Fruit fly (Drosophila melanogaster) whole organism, adult: Measurements from ENCODE around the gene CG34461.

Experiments used
- CG11617 ChIP-seq: fragments of 200-800 bp; sonication (Bioruptor generic); optimal IDR thresholded peaks from 2 replicates; lab custom pipeline; 2017; ENCODE audit warnings: mild to moderate bottlenecking, missing biosample characterization, missing genetic modification reagents, missing genetic modification characterization
- CG12768 ChIP-seq: fragments of 200-800 bp; sonication (Bioruptor generic); optimal IDR thresholded peaks from 2 replicates; lab custom pipeline; 2017; ENCODE audit warnings: missing biosample characterization, missing genetic modification characterization, mild to moderate bottlenecking, moderate library complexity, missing genetic modification reagents
- CG5204 ChIP-seq: fragments of 200-800 bp; sonication (Bioruptor generic); optimal IDR thresholded peaks from 2 replicates; lab custom pipeline; 2016; ENCODE audit warnings: missing biosample characterization, missing genetic modification characterization
- CG7045 ChIP-seq: fragments of 200-800 bp; sonication (Bioruptor generic); optimal IDR thresholded peaks from 2 replicates; lab custom pipeline; 2017; ENCODE audit warnings: missing biosample characterization, mild to moderate bottlenecking, missing genetic modification characterization
- CG7101 ChIP-seq: fragments of 200-800 bp; sonication (Bioruptor generic); optimal IDR thresholded peaks from 2 replicates; lab custom pipeline; 2018; ENCODE audit warnings: missing biosample characterization, mild to moderate bottlenecking, missing genetic modification characterization, moderate library complexity
- Mnt ChIP-seq: fragments of 200-800 bp; sonication (Bioruptor generic); optimal IDR thresholded peaks from 2 replicates; lab custom pipeline; 2016; ENCODE audit warnings: missing biosample characterization, mild to moderate bottlenecking, missing genetic modification characterization
- cnc ChIP-seq, 2 experiments: fragments of >200 bp; optimal IDR thresholded peaks; 2 replicates each; lab custom pipeline; 2017
- kay ChIP-seq: fragments of 200-800 bp; sonication (Bioruptor generic); peaks from one replicate; lab custom pipeline; 2016; ENCODE audit warnings: missing biosample characterization, missing genetic modification characterization, borderline replicate concordance
- ovo ChIP-seq: fragments of 200-800 bp; sonication (Bioruptor generic); optimal IDR thresholded peaks from 2 replicates; lab custom pipeline; 2016; ENCODE audit warnings: missing biosample characterization, missing genetic modification characterization
- tj ChIP-seq: fragments of 200-800 bp; sonication (Bioruptor generic); optimal IDR thresholded peaks from 3 replicates; lab custom pipeline; 2017; ENCODE audit warnings: missing biosample characterization, mild to moderate bottlenecking, missing genetic modification characterization, moderate library complexity
- toe ChIP-seq: fragments of 200-800 bp; sonication (Bioruptor generic); optimal IDR thresholded peaks from 2 replicates; lab custom pipeline; 2016; ENCODE audit warnings: missing biosample characterization, missing genetic modification characterization

- TF ChIP-seq ovo = peak; percentile 26
- no peak for TF ChIP-seq CG7045 (GFP tag; lab: Kevin White, UChicago)
- TF ChIP-seq Mnt = peak; percentile 74
- peak; percentile 50 for TF ChIP-seq toe
- TF ChIP-seq CG5204 (GFP tag; lab: Kevin White, UChicago) = no peak
- peak; percentile 71 for TF ChIP-seq kay
- peak; percentile 25 for TF ChIP-seq CG11617 (GFP tag; lab: Kevin White, UChicago)
- TF ChIP-seq CG7101 = peak; percentile 34
- TF ChIP-seq CG12768 (GFP tag; lab: Kevin White, UChicago) = no peak
- TF ChIP-seq cnc (optimal IDR thresholded peaks at IDR 0.05; lab: Kevin White, UChicago) = no peak
- peak; percentile 62 for TF ChIP-seq tj (GFP tag; lab: Kevin White, UChicago)
Observed at dm6 chr3L:8315141-8315816, 10.4 kb upstream of the CG34461 start, which contains the start of gene Cpsf6.
